Worm (Caenorhabditis elegans): ENCODE data around the gene ztf-22.

The ztf-22 gene

DNA sequence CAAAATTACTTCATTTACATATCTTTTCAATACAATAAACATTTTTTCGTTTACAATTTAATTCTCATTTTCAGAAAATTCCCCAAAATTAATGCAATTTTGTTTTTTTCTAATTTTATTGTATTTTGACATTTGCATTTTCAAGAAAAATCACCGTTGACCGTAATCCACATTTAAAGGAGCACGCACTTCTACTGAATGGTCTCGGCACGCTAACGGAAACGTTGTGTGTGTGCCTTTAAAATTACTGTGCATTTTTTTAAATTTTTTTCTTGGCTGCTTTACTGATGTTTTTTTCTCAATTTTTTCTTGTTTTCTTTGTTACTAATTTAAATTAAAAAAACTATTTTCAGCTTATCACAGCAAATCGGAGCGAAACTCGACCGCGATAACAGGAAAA lies 25.1 kb downstream of the ztf-22 start:
- TF ChIP-seq hlh-1 (tag; optimal IDR thresholded peaks at IDR 0.05): no peak
- no peak for TF ChIP-seq ceh-43 (GFP tag; optimal IDR thresholded peaks at IDR 0.05)
- no peak for TF ChIP-seq tbx-8 (GFP tag; optimal IDR thresholded peaks at IDR 0.05)
- TF ChIP-seq unc-62 (GFP tag; optimal IDR thresholded peaks at IDR 0.05): no peak

DNA sequence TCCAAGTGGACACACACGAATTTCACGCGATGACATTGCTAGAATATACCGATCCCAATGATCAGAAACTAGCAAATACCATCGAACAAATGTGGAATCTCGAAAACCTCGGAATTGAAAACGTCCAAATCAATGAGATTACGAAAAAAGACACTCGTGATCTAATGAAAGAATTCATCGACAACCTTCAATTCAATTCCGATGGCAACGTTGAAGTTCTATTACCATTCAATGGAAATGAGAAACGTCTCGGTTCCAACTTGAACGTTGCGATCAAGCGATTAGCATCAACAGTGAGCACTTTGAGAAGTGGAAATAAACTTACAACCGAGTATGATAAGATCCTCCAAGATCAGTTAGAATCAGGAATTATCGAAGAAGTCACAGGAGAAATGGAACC lies 30.3 kb downstream of the ztf-22 start:
- no peak for TF ChIP-seq elt-3 (tag; optimal IDR thresholded peaks at IDR 0.05)
- TF ChIP-seq ceh-43 (GFP tag; optimal IDR thresholded peaks at IDR 0.05): no peak
- no peak for TF ChIP-seq lin-13 (tag; optimal IDR thresholded peaks at IDR 0.05)
- no peak for TF ChIP-seq M03D4.4 (tag; optimal IDR thresholded peaks at IDR 0.05)
- TF ChIP-seq flh-1 (GFP tag; optimal IDR thresholded peaks at IDR 0.05): no peak
- no peak for TF ChIP-seq unc-120 (tag; optimal IDR thresholded peaks at IDR 0.05; ENCODE audit: poor library complexity, severe bottlenecking)
- TF ChIP-seq tbx-8 (GFP tag; optimal IDR thresholded peaks at IDR 0.05): no peak
- TF ChIP-seq sptf-1 (tag; optimal IDR thresholded peaks at IDR 0.05): no peak

DNA sequence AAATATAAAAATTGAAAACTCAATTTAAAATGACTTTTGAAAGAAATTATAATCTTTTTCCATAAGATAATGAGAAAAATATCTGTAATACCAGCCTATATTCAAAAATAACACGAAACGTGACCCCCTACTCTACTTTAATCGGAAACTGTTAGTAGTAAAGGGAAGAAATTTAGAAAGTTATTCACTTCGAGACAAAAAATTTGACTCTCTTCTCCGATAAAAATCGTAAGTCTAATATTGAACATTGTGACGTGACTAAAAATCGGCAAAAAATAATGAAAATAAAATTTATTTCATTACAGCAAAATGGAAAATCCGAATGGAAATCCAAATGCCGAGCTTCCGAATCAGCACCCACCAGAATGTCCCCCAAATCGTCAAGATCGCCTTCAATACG lies 36.7 kb downstream of the ztf-22 start, which contains the start of gene F15D4.6:
TSS of gene F15D4.6 (plus strand) at position 301 of the 400 bp plus-strand sequence.
- TF ChIP-seq snpc-4 (tag; optimal IDR thresholded peaks at IDR 0.05) (no peak), mep-1 (tag; optimal IDR thresholded peaks at IDR 0.05) (no peak), elt-3 (tag; optimal IDR thresholded peaks at IDR 0.05) (no peak)

DNA sequence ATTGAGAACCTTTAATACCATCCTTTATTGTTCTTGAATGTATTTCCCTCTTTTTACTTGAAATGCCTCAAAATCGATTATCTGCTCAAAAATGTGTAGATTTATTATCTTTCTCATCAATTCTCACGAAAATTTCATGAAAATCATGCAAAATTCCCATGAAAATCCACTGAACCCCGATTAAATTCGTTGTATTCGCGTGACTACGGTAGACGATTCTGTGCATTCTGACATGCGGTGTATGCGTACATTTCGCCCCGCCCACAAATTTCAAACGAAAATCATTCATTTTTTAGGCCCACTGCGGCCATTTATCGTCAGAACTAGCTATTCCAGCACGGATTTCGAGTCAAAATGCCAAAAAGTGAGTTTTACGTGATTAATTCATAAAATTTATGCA lies 40.6 kb downstream of the ztf-22 start, which contains the start of gene F15D4.5:
TSS of gene F15D4.5 (plus strand) at position 301 of the 400 bp plus-strand sequence.
- no peak for TF ChIP-seq snpc-4 (tag; optimal IDR thresholded peaks at IDR 0.05)
- TF ChIP-seq nhr-76 (tag; optimal IDR thresholded peaks at IDR 0.05): no peak
- TF ChIP-seq lsy-2 (tag; optimal IDR thresholded peaks at IDR 0.05): no peak
- TF ChIP-seq mab-5 (tag; optimal IDR thresholded peaks at IDR 0.05): no peak
- no peak for TF ChIP-seq elt-3 (tag; optimal IDR thresholded peaks at IDR 0.05)
- TF ChIP-seq ces-1 (GFP tag; optimal IDR thresholded peaks at IDR 0.05): no peak
- TF ChIP-seq unc-62 (GFP tag; optimal IDR thresholded peaks at IDR 0.05): no peak
- TF ChIP-seq sem-2 (GFP tag; optimal IDR thresholded peaks at IDR 0.05): no peak
- no peak for TF ChIP-seq ztf-11 (tag; optimal IDR thresholded peaks at IDR 0.05)
- no peak for TF ChIP-seq lin-32 (GFP tag; optimal IDR thresholded peaks at IDR 0.05)
- no peak for TF ChIP-seq hlh-1 (tag; optimal IDR thresholded peaks at IDR 0.05)
- no peak for TF ChIP-seq blmp-1 (tag; optimal IDR thresholded peaks at IDR 0.05)

DNA sequence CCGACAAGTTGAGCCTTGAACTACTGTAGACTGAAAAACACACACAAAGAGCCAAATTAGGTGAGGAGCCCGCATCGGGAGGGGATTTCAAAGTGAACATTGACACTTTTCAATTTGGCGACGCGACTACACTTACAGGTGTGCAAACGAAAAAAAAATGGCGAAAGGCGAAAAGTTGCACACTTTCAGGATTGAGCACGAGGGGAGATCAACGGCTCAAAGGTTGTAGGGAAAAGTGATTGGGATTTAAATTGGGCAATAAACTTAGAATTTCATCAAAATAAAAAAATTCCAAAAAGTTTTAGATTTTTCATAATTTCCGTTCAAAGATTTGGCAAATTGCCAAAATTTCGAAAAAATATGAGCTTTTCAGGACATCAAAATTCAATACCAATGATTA lies 42.6 kb downstream of the ztf-22 start, which contains the start of gene F15D4.4:
TSS of gene F15D4.4 (minus strand) at position 101 of the 400 bp plus-strand sequence.
- no peak for TF ChIP-seq cnd-1 (tag; optimal IDR thresholded peaks at IDR 0.05)
- TF ChIP-seq ces-1 (GFP tag; optimal IDR thresholded peaks at IDR 0.05): no peak
- no peak for TF ChIP-seq snpc-4 (tag; optimal IDR thresholded peaks at IDR 0.05)
- TF ChIP-seq elt-1 (tag; optimal IDR thresholded peaks at IDR 0.05; ENCODE audit: borderline replicate concordance, insufficient read depth): no peak
- no peak for TF ChIP-seq M03D4.4 (tag; optimal IDR thresholded peaks at IDR 0.05)
- TF ChIP-seq nhr-237 (tag; optimal IDR thresholded peaks at IDR 0.05): no peak
- TF ChIP-seq ceh-43 (GFP tag; optimal IDR thresholded peaks at IDR 0.05): no peak
- no peak for TF ChIP-seq nhr-12 (tag; optimal IDR thresholded peaks at IDR 0.05)
- no peak for TF ChIP-seq blmp-1 (tag; optimal IDR thresholded peaks at IDR 0.05)
- TF ChIP-seq unc-39 (tag; optimal IDR thresholded peaks at IDR 0.05): no peak
- TF ChIP-seq ceh-39 (tag; optimal IDR thresholded peaks at IDR 0.05): no peak
- no peak for TF ChIP-seq sptf-1 (tag; optimal IDR thresholded peaks at IDR 0.05)
- no peak for TF ChIP-seq drap-1 (GFP tag; optimal IDR thresholded peaks at IDR 0.05)
- TF ChIP-seq bed-3 (GFP tag; optimal IDR thresholded peaks at IDR 0.05): no peak
- TF ChIP-seq unc-120 (tag; optimal IDR thresholded peaks at IDR 0.05; ENCODE audit: poor library complexity, severe bottlenecking): no peak
- no peak for TF ChIP-seq ceh-83 (GFP tag; optimal IDR thresholded peaks at IDR 0.05)
- TF ChIP-seq pha-4 (tag; optimal IDR thresholded peaks at IDR 0.05): no peak
- no peak for TF ChIP-seq lin-13 (tag; optimal IDR thresholded peaks at IDR 0.05)

DNA sequence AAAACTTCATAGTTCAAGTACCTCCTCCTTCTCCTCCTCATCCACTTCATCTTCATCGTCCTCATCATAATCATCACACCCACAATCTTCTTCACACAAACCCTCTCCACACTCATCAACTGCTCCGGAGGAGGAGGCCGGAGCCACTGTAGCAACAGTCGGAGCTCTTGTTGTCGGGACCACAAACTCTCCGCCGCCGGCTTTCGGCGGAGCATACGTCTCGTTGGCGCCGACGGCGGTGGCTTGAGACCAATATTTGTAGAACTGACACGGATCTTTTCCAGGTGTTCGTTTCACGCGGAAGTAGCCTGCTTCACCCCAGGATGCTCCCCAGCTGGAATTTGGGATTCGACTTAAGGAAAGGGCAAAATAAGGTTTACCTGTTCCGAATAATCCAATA lies 46.0 kb downstream of the ztf-22 start:
- TF ChIP-seq nhr-2 (tag; optimal IDR thresholded peaks at IDR 0.05) (no peak), nhr-28 (tag; optimal IDR thresholded peaks at IDR 0.05) (no peak), tbx-8 (GFP tag; optimal IDR thresholded peaks at IDR 0.05) (no peak), nhr-12 (tag; optimal IDR thresholded peaks at IDR 0.05) (no peak), sem-2 (GFP tag; optimal IDR thresholded peaks at IDR 0.05) (no peak), cnd-1 (tag; optimal IDR thresholded peaks at IDR 0.05) (no peak), ztf-11 (tag; optimal IDR thresholded peaks at IDR 0.05) (no peak), drap-1 (GFP tag; optimal IDR thresholded peaks at IDR 0.05) (no peak), nhr-76 (tag; optimal IDR thresholded peaks at IDR 0.05) (no peak), M03D4.4 (tag; optimal IDR thresholded peaks at IDR 0.05) (no peak), unc-62 (GFP tag; optimal IDR thresholded peaks at IDR 0.05) (no peak), flh-1 (GFP tag; optimal IDR thresholded peaks at IDR 0.05) (no peak), lsy-2 (tag; optimal IDR thresholded peaks at IDR 0.05) (no peak), pha-4 (tag; optimal IDR thresholded peaks at IDR 0.05) (no peak), mls-2 (tag; optimal IDR thresholded peaks at IDR 0.05) (no peak), nhr-237 (tag; optimal IDR thresholded peaks at IDR 0.05) (no peak), unc-39 (tag; optimal IDR thresholded peaks at IDR 0.05) (no peak), ceh-39 (tag; optimal IDR thresholded peaks at IDR 0.05) (no peak), bed-3 (GFP tag; optimal IDR thresholded peaks at IDR 0.05) (no peak)

All from whole organism, mixed stage, embryonic.